Fruit fly (Drosophila melanogaster): ENCODE results near the gene Acsx1L.

dm6 chr3R:19730415-19730814, 42.6 kb downstream of the Acsx1L start, which contains the start of gene GluClalpha:
- no peak for TF ChIP-seq psq (optimal IDR thresholded peaks at IDR 0.05)
- TF ChIP-seq pan (optimal IDR thresholded peaks at IDR 0.05): no peak
- peak; percentile 33 for TF ChIP-seq Dll (optimal IDR thresholded peaks at IDR 0.05)
- no peak for TF ChIP-seq usp (GFP tag; optimal IDR thresholded peaks at IDR 0.05)
- no peak for TF ChIP-seq CG8478 (optimal IDR thresholded peaks at IDR 0.05)
- TF ChIP-seq EcR (GFP tag; optimal IDR thresholded peaks at IDR 0.05): no peak
